Worm (Caenorhabditis elegans) whole organism, L4 larva: ENCODE measurements around the gene F01D4.5.

ENCODE experiments used
- F37D6.2 ChIP-seq: sonication (generic microtip); optimal IDR thresholded peaks from 2 replicates; lab custom pipeline; 2016; ENCODE audit warnings: mild to moderate bottlenecking, missing genetic modification characterization, missing compliant biosample characterization
- F49E8.2 ChIP-seq: sonication (generic microtip); optimal IDR thresholded peaks from 2 replicates; lab custom pipeline; 2016; ENCODE audit warnings: missing compliant biosample characterization, mild to moderate bottlenecking, missing genetic modification characterization, borderline replicate concordance
- R02D3.7 ChIP-seq: fragments of 150-350 bp; sonication (generic microtip); optimal IDR thresholded peaks from 3 replicates; lab custom pipeline; 2014; ENCODE audit warnings: missing biosample characterization, missing genetic modification characterization
- Y105C5A.15 ChIP-seq: fragments of 200-800 bp; sonication (Bioruptor generic); IDR thresholded peaks from 2 replicates; pipeline ENCODE4 v1.3.6; 2022; ENCODE audit warnings: missing genetic modification characterization, missing compliant biosample characterization
- Y48G9A.11 ChIP-seq: fragments of 200-800 bp; sonication (Bioruptor generic); IDR thresholded peaks from 2 replicates; pipeline ENCODE4 v1.3.6; 2022; ENCODE audit warnings: missing genetic modification reagents, missing genetic modification characterization, missing compliant biosample characterization
- ZK337.2 ChIP-seq: fragments of 200-800 bp; sonication (Bioruptor generic); IDR thresholded peaks from 2 replicates; pipeline ENCODE4 v1.3.6; 2022; ENCODE audit warnings: missing genetic modification reagents, missing genetic modification characterization, missing compliant biosample characterization
- arid-1 ChIP-seq: fragments of 200-800 bp; sonication (Bioruptor generic); conservative IDR thresholded peaks from 2 replicates; pipeline ENCODE4 v1.3.6; 2022; ENCODE audit warnings: missing genetic modification reagents, missing genetic modification characterization, missing compliant biosample characterization
- attf-4 ChIP-seq: sonication (generic microtip); optimal IDR thresholded peaks from 3 replicates; lab custom pipeline; 2017; ENCODE audit warnings: missing biosample characterization, missing genetic modification characterization
- ceh-32 ChIP-seq: sonication (generic microtip); optimal IDR thresholded peaks from 2 replicates; lab custom pipeline; 2016; ENCODE audit warnings: mild to moderate bottlenecking, missing genetic modification characterization, missing compliant biosample characterization; ENCODE audit not compliant: poor library complexity
- ceh-44 ChIP-seq: fragments of 200-800 bp; sonication (Bioruptor generic); IDR thresholded peaks from 2 replicates; pipeline ENCODE4 v1.3.6; 2022; ENCODE audit warnings: missing genetic modification reagents, missing genetic modification characterization, missing compliant biosample characterization
- ceh-62 ChIP-seq: sonication (generic microtip); optimal IDR thresholded peaks from 2 replicates; lab custom pipeline; 2017; ENCODE audit warnings: missing biosample characterization, missing genetic modification characterization
- daf-12 ChIP-seq: fragments of 150-350 bp; optimal IDR thresholded peaks from 2 replicates; lab custom pipeline; 2014; ENCODE audit warnings: missing biosample characterization, missing genetic modification reagents, missing genetic modification characterization
- daf-16 ChIP-seq, 3 experiments: sonication (generic microtip); optimal IDR thresholded peaks; 2 replicates each; lab custom pipeline; 2016 to 2017; ENCODE audit warnings: missing genetic modification characterization in 3 of 3, missing genetic modification reagents in 3 of 3, mild to moderate bottlenecking in 2 of 3, missing compliant biosample characterization in 2 of 3, missing biosample characterization in 1 of 3, moderate library complexity in 1 of 3
- daf-19 ChIP-seq: fragments of 200-800 bp; sonication (Bioruptor generic); conservative IDR thresholded peaks from 2 replicates; pipeline ENCODE4 v1.3.6; 2022; ENCODE audit warnings: missing genetic modification characterization, missing compliant biosample characterization
- dmd-6 ChIP-seq: fragments of 200-800 bp; sonication (Bioruptor generic); IDR thresholded peaks from 2 replicates; pipeline ENCODE4 v1.3.6; 2022; ENCODE audit warnings: missing genetic modification reagents, missing genetic modification characterization, missing compliant biosample characterization
- dmd-8 ChIP-seq: fragments of 200-800 bp; sonication (Bioruptor generic); IDR thresholded peaks from 2 replicates; pipeline ENCODE4 v1.3.6; 2022; ENCODE audit warnings: missing genetic modification characterization, missing compliant biosample characterization
- dve-1 ChIP-seq: sonication (generic microtip); optimal IDR thresholded peaks from 2 replicates; lab custom pipeline; 2017; ENCODE audit warnings: antibody characterized with exemption, mild to moderate bottlenecking, missing genetic modification characterization, missing compliant biosample characterization; ENCODE audit not compliant: insufficient read depth
- egl-43 ChIP-seq: fragments of 200-800 bp; sonication (Bioruptor generic); IDR thresholded peaks from 2 replicates; pipeline ENCODE4 v1.3.6; 2022; ENCODE audit warnings: missing genetic modification reagents, missing genetic modification characterization, missing compliant biosample characterization
- fkh-10 ChIP-seq: fragments of 150-350 bp; optimal IDR thresholded peaks from 2 replicates; lab custom pipeline; 2014; ENCODE audit warnings: missing biosample characterization, missing genetic modification reagents, missing genetic modification characterization
- hif-1 ChIP-seq, 2 experiments: sonication (generic microtip); optimal IDR thresholded peaks; 2 replicates each; lab custom pipeline; 2016 to 2017; ENCODE audit warnings: missing compliant biosample characterization in 2 of 2, missing genetic modification characterization in 2 of 2, missing genetic modification reagents in 2 of 2, missing genotype in 2 of 2, mild to moderate bottlenecking in 1 of 2
- lin-1 ChIP-seq: fragments of 200-800 bp; sonication (Bioruptor generic); IDR thresholded peaks from 2 replicates; pipeline ENCODE4 v1.3.6; 2022; ENCODE audit warnings: missing genetic modification reagents, missing genetic modification characterization, missing compliant biosample characterization
- lin-38 ChIP-seq: fragments of 200-800 bp; sonication (Bioruptor generic); IDR thresholded peaks from 2 replicates; pipeline ENCODE4 v1.3.6; 2022; ENCODE audit warnings: missing genetic modification reagents, missing genetic modification characterization, missing compliant biosample characterization
- mdl-1 ChIP-seq, 2 experiments: fragments of 150-350 bp in 1 of 2; sonication (generic microtip) in 1 of 2; optimal IDR thresholded peaks; 2 replicates each; lab custom pipeline; 2014 to 2017; ENCODE audit warnings: missing biosample characterization in 2 of 2, missing genetic modification characterization in 2 of 2
- mep-1 ChIP-seq: fragments of 150-350 bp; sonication (generic microtip); optimal IDR thresholded peaks from 3 replicates; lab custom pipeline; 2014; ENCODE audit warnings: missing biosample characterization, missing genetic modification characterization
- mes-2 ChIP-seq: sonication (generic microtip); optimal IDR thresholded peaks from 2 replicates; lab custom pipeline; 2016; ENCODE audit warnings: missing genotype, mild to moderate bottlenecking, missing genetic modification characterization, missing compliant biosample characterization; ENCODE audit not compliant: poor library complexity, severe bottlenecking
- nhr-11 ChIP-seq: fragments of 150-350 bp; optimal IDR thresholded peaks from 2 replicates; lab custom pipeline; 2014; ENCODE audit warnings: missing biosample characterization, missing genetic modification characterization
- nhr-41 ChIP-seq: fragments of 200-800 bp; sonication (Bioruptor generic); IDR thresholded peaks from 2 replicates; pipeline ENCODE4 v1.3.6; 2022; ENCODE audit warnings: missing genetic modification reagents, missing genetic modification characterization, missing compliant biosample characterization
- nhr-42 ChIP-seq: fragments of 200-800 bp; sonication (Bioruptor generic); IDR thresholded peaks from 2 replicates; pipeline ENCODE4 v1.3.6; 2022; ENCODE audit warnings: missing genetic modification characterization, missing compliant biosample characterization
- nhr-6 ChIP-seq: fragments of 150-350 bp; optimal IDR thresholded peaks from 2 replicates; lab custom pipeline; 2014; ENCODE audit warnings: missing biosample characterization, missing genetic modification characterization
- nhr-76 ChIP-seq: fragments of 150-350 bp; optimal IDR thresholded peaks from 2 replicates; lab custom pipeline; 2014; ENCODE audit warnings: missing biosample characterization, missing genetic modification characterization
- nhr-77 ChIP-seq: fragments of 150-350 bp; optimal IDR thresholded peaks from 2 replicates; lab custom pipeline; 2014; ENCODE audit warnings: missing biosample characterization, missing genetic modification characterization
- php-3 ChIP-seq: fragments of 200-800 bp; sonication (Bioruptor generic); IDR thresholded peaks from 2 replicates; pipeline ENCODE4 v1.3.6; 2022; ENCODE audit warnings: missing genetic modification reagents, missing genetic modification characterization, missing compliant biosample characterization
- pqm-1 ChIP-seq: sonication (generic microtip); optimal IDR thresholded peaks from 2 replicates; lab custom pipeline; 2017; ENCODE audit warnings: missing biosample characterization, missing genetic modification characterization
- sdz-12 ChIP-seq: fragments of 200-800 bp; sonication (Bioruptor generic); optimal IDR thresholded peaks from 2 replicates; lab custom pipeline; 2018; ENCODE audit warnings: mild to moderate bottlenecking, missing genetic modification characterization, missing compliant biosample characterization
- set-16 ChIP-seq: fragments of 200-800 bp; sonication (Bioruptor generic); IDR thresholded peaks from 2 replicates; pipeline ENCODE4 v1.3.6; 2022; ENCODE audit warnings: missing genetic modification reagents, missing genetic modification characterization, missing compliant biosample characterization
- snpc-4 ChIP-seq: fragments of 150-350 bp; optimal IDR thresholded peaks from 2 replicates; lab custom pipeline; 2014; ENCODE audit warnings: missing biosample characterization, missing genetic modification characterization
- unc-130 ChIP-seq: sonication (generic microtip); optimal IDR thresholded peaks from 2 replicates; lab custom pipeline; 2016; ENCODE audit warnings: missing genetic modification reagents, missing genetic modification characterization, missing compliant biosample characterization
- unc-62 ChIP-seq, 3 experiments: fragments of 150-350 bp in 1 of 3; sonication (generic microtip); optimal IDR thresholded peaks in 2 of 3; peaks in 1 of 3; 1 replicate in 1 of 3; 2 replicates in 2 of 3; lab custom pipeline; 2014 to 2017; ENCODE audit warnings: missing biosample characterization in 3 of 3, missing genetic modification characterization in 3 of 3, missing genetic modification reagents in 3 of 3, missing genotype in 1 of 3
- ztf-11 ChIP-seq: fragments of 150-350 bp; optimal IDR thresholded peaks from 2 replicates; lab custom pipeline; 2014; ENCODE audit warnings: missing biosample characterization, missing genetic modification characterization

The F01D4.5 gene

DNA sequence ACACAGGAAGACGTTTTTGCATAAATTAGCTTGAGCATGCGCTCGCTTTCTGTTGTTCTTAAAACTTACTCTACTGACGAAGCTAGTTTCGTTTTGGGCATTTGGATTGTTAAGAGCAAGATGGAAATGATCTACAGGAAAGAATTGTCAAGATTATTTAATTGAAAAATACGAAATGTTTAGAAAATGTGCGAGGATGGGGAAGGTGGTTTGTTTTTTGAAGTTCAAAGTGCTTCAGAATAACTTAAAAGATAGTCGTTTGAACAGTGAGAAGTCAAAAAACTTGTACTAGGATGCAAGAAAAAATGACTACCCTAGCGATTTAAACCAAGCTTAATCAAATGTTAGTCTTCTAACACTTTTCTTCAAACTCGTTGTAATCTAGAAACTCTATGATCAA is 26.3 kb downstream of the F01D4.5 start, which contains the start of gene srb-17:
Gene srb-17 (minus strand): TSS at position 101 of the 400 bp plus-strand sequence.
- TF ChIP-seq F37D6.2 (tag; lab: Kevin White, UChicago), result no peak

DNA sequence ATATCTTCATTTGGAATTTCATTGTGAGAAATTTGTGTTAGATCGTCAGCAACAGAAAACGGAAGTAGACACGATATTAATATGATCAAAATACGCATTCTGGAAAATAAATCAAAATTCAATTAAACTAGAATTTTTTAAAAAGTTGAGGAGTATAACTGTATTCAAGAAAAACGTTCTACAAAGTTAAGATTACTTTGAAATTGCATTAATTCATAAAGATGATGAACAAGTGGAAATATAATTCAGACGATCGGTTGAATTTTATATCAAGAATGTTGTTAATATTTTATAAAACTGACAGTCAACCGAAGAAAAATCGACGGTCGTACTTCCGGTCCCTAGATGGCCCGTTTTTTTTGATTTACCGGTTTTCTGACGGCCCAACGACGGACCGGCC is 30.5 kb downstream of the F01D4.5 start, which contains the start of gene F01D4.8:
Gene F01D4.8 (minus strand): TSS at position 101 of the 400 bp plus-strand sequence.
- TF ChIP-seq mdl-1 (tag; optimal IDR thresholded peaks at IDR 0.05; lab: Kevin White, UChicago), result no peak

DNA sequence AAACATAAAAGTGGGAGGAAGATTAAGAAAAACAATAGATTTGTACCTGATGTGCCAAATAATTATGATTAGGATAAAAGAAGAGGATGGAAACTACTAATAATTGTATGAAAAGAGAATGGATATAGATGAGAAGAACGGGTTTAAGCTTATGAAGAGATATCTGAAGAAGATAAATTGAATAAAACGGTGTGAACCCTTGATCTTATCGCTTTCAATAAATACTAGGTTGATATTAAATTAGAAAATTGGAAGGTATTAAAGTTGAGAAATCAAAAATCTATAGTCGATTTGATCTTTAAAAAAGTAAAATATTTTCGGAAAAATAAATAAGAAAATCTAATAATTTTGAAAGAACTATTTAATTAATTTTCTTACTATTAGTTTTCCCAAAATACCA is 33.7 kb downstream of the F01D4.5 start, which contains the start of gene F13B12.4:
Gene F13B12.4 (minus strand): TSS at position 101 of the 400 bp plus-strand sequence.
- TF ChIP-seq lin-1 (GFP tag; lab: Robert Waterston, UW), result no peak
- TF ChIP-seq dmd-8 (GFP tag; lab: Robert Waterston, UW), result no peak
- no peak for TF ChIP-seq set-16 (GFP tag; lab: Robert Waterston, UW)
- no peak for TF ChIP-seq sdz-12
- no peak for TF ChIP-seq unc-62 (GFP tag; optimal IDR thresholded peaks at IDR 0.05 in 1 of 2; lab: Kevin White, UChicago)
- TF ChIP-seq unc-62 (tag; optimal IDR thresholded peaks at IDR 0.05; lab: Kevin White, UChicago), result no peak
- TF ChIP-seq ceh-44 (GFP tag; lab: Robert Waterston, UW), result no peak
- TF ChIP-seq attf-4 (tag; lab: Kevin White, UChicago), result no peak

DNA sequence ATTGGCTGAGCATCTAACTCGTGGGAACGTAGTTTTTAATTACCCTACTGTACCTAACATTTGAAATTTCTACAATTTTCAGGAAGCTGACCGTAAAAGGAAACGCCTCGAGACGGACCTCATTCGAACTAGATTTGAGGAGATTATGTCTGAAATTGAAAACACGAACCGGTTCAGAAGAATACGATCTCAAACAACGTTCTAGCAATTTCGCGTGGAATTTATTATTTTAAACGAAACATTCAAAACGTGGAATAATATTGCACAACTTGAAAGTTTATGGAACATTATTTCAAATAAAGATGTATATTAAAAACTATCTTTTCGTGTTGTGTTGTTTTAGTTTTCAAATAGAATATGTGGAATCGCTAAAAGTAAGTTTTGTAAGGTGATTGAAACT is 39.9 kb downstream of the F01D4.5 start, which contains the start of gene F13B12.7:
Gene F13B12.7 (plus strand): TSS at position 301 of the 400 bp plus-strand sequence.
- TF ChIP-seq mep-1 (tag; lab: Kevin White, UChicago) (no peak), ZK337.2 (no peak), arid-1 (GFP tag; lab: Robert Waterston, UW) (no peak), daf-19 (no peak)

DNA sequence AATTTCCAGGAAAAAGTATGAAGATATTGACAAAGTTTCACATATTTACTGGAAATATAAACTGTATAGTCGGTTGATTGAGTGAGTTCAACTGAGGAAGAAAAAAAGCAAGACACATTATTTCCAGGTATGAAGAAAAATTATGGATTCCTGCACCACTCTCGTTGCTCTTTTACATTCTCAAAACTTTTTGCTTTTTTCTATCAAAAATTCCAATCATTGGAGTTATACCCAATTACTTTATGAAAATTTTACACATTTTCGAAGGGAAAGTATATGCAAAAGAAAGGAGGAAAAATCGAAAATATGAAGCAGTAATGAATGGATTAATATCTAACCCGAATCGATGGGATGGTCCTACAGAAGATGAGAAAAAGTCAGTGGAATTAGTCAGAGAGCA is 40.6 kb downstream of the F01D4.5 start:
- TF ChIP-seq unc-62 (GFP tag; optimal IDR thresholded peaks at IDR 0.05 in 1 of 2; lab: Kevin White, UChicago), result peak in 1 of 2 experiments; percentile 51
- TF ChIP-seq unc-62 (tag; optimal IDR thresholded peaks at IDR 0.05; lab: Kevin White, UChicago), result no peak
- TF ChIP-seq dve-1, result no peak

DNA sequence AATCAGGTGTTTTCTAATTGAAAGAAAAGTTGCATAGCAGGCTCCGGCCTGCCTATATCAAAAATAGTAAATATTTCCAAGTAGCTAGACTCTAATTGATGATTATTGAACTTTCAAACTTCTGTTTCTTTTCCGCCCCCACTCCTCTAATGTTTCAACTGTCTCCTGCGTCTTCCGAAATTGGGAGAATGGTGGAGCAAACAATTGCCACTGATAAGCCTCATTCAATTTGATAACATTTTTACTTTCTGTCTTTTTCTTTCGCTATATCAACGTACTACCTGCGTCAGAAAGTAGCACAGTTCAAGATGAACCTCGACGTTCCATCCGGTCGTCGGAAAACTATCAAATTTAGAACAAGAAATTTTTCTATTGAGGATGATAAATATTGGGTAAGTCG is 44.6 kb downstream of the F01D4.5 start, which contains the start of gene F13B12.3:
Gene F13B12.3 (plus strand): TSS at position 223 of the 400 bp plus-strand sequence.
- TF ChIP-seq pqm-1 (peak; percentile 97), unc-62 (GFP tag; optimal IDR thresholded peaks at IDR 0.05 in 1 of 2; lab: Kevin White, UChicago) (peak in 1 of 2 experiments; percentile 53), unc-62 (tag; optimal IDR thresholded peaks at IDR 0.05; lab: Kevin White, UChicago) (no peak), F49E8.2 (tag; lab: Kevin White, UChicago) (no peak), Y105C5A.15 (GFP tag; lab: Robert Waterston, UW) (no peak), nhr-42 (GFP tag; lab: Robert Waterston, UW) (no peak), ceh-62 (no peak), nhr-6 (tag; lab: Kevin White, UChicago) (no peak), mes-2 (tag; lab: Kevin White, UChicago) (no peak), egl-43 (GFP tag; lab: Robert Waterston, UW) (no peak), sdz-12 (no peak), lin-38 (no peak), arid-1 (GFP tag; lab: Robert Waterston, UW) (no peak), R02D3.7 (tag; lab: Kevin White, UChicago) (no peak), Y48G9A.11 (GFP tag; lab: Robert Waterston, UW) (no peak), nhr-11 (no peak), ztf-11 (tag; lab: Kevin White, UChicago) (no peak), php-3 (no peak), hif-1 (tag; optimal IDR thresholded peaks at IDR 0.05; lab: Kevin White, UChicago) (no peak), fkh-10 (GFP tag; lab: Kevin White, UChicago) (no peak), daf-12 (tag; lab: Kevin White, UChicago) (no peak), daf-16 (GFP tag; optimal IDR thresholded peaks at IDR 0.05; lab: Kevin White, UChicago) (no peak), daf-16 (tag; optimal IDR thresholded peaks at IDR 0.05; lab: Kevin White, UChicago) (peak; percentile 79), ceh-32 (tag; lab: Kevin White, UChicago) (no peak), unc-130 (GFP tag; lab: Kevin White, UChicago) (no peak), ceh-44 (GFP tag; lab: Robert Waterston, UW) (no peak), nhr-77 (tag; lab: Kevin White, UChicago) (peak; percentile 38), snpc-4 (no peak), nhr-41 (GFP tag; lab: Robert Waterston, UW) (no peak), nhr-76 (no peak), dmd-6 (GFP tag; lab: Robert Waterston, UW) (peak; percentile 90)
